Fruit fly (Drosophila melanogaster) whole organism, embryonic: Measurements from ENCODE around the gene CG4991.

Experiments
- ATbp ChIP-seq: fragments of 200-800 bp; sonication (Bioruptor generic); optimal IDR thresholded peaks from 2 replicates; lab custom pipeline; 2017; ENCODE audit warnings: missing biosample characterization, mild to moderate bottlenecking, missing genetic modification characterization, missing genetic modification reagents
- Abd-B ChIP-seq: fragments of 200-800 bp; sonication (Bioruptor generic); optimal IDR thresholded peaks from 2 replicates; lab custom pipeline; 2018; ENCODE audit warnings: missing biosample characterization, mild to moderate bottlenecking, missing genetic modification characterization, moderate library complexity
- B-H2 ChIP-seq: fragments of 200-800 bp; sonication (Bioruptor generic); optimal IDR thresholded peaks from 2 replicates; lab custom pipeline; 2018; ENCODE audit warnings: missing biosample characterization, mild to moderate bottlenecking, missing genetic modification characterization
- CG10431 ChIP-seq: fragments of 200-800 bp; sonication (Bioruptor generic); optimal IDR thresholded peaks from 3 replicates; lab custom pipeline; 2018; ENCODE audit warnings: missing biosample characterization, mild to moderate bottlenecking, missing genetic modification characterization
- CG11504 ChIP-seq: fragments of 200-800 bp; sonication (Bioruptor generic); optimal IDR thresholded peaks from 3 replicates; lab custom pipeline; 2019; ENCODE audit warnings: missing biosample characterization, mild to moderate bottlenecking, missing genetic modification characterization, moderate library complexity
- CG12236 ChIP-seq: fragments of 200-800 bp; sonication (Bioruptor generic); optimal IDR thresholded peaks from 2 replicates; lab custom pipeline; 2016; ENCODE audit warnings: missing biosample characterization, missing genetic modification characterization
- CG12744 ChIP-seq: fragments of 200-800 bp; sonication (Bioruptor generic); optimal IDR thresholded peaks from 2 replicates; lab custom pipeline; 2016; ENCODE audit warnings: missing biosample characterization, missing genetic modification characterization
- CG13894 ChIP-seq: fragments of 200-800 bp; sonication (Bioruptor generic); optimal IDR thresholded peaks from 3 replicates; lab custom pipeline; 2018; ENCODE audit warnings: missing biosample characterization, mild to moderate bottlenecking, missing genetic modification characterization, moderate library complexity
- CG16815 ChIP-seq: fragments of 200-800 bp; sonication (Bioruptor generic); optimal IDR thresholded peaks from 3 replicates; lab custom pipeline; 2017; ENCODE audit warnings: missing biosample characterization, mild to moderate bottlenecking, missing genetic modification characterization
- CG17359 ChIP-seq: fragments of 200-800 bp; sonication (Bioruptor generic); optimal IDR thresholded peaks from 3 replicates; lab custom pipeline; 2018; ENCODE audit warnings: missing biosample characterization, mild to moderate bottlenecking, missing genetic modification characterization, moderate library complexity
- CG2116 ChIP-seq: fragments of 200-800 bp; sonication (Bioruptor generic); optimal IDR thresholded peaks from 3 replicates; lab custom pipeline; 2018; ENCODE audit warnings: missing biosample characterization, mild to moderate bottlenecking, missing genetic modification characterization
- CG33557 ChIP-seq: fragments of 200-800 bp; sonication (Bioruptor generic); optimal IDR thresholded peaks from 2 replicates; lab custom pipeline; 2019; ENCODE audit warnings: missing biosample characterization, mild to moderate bottlenecking, missing genetic modification characterization, moderate library complexity
- CG43689 ChIP-seq: fragments of 200-800 bp; sonication (Bioruptor generic); IDR thresholded peaks from 2 replicates; pipeline ENCODE4 v1.3.6; 2022; ENCODE audit warnings: missing biosample characterization, missing genetic modification characterization
- CG8089 ChIP-seq: fragments of 200-800 bp; sonication (Bioruptor generic); optimal IDR thresholded peaks from 3 replicates; lab custom pipeline; 2016; ENCODE audit warnings: missing biosample characterization, missing genetic modification characterization
- CG8281 ChIP-seq: fragments of 200-800 bp; sonication (Bioruptor generic); optimal IDR thresholded peaks from 2 replicates; lab custom pipeline; 2018; ENCODE audit warnings: missing biosample characterization, mild to moderate bottlenecking, missing genetic modification characterization, moderate library complexity
- E2f2 ChIP-seq: fragments of 200-800 bp; sonication (Bioruptor generic); IDR thresholded peaks from 2 replicates; pipeline ENCODE4 v1.3.6; 2022; ENCODE audit warnings: missing biosample characterization, missing genetic modification characterization
- Eip74EF ChIP-seq, 2 experiments: fragments of 200-800 bp in 1 of 2; fragments of >200 bp in 1 of 2; sonication (Bioruptor generic) in 1 of 2; optimal IDR thresholded peaks; 2 replicates each; lab custom pipeline; 2017 to 2019; ENCODE audit warnings: missing biosample characterization in 2 of 2, missing genetic modification characterization in 2 of 2, mild to moderate bottlenecking in 1 of 2, moderate library complexity in 1 of 2
- H2.0 ChIP-seq: fragments of 200-800 bp; sonication (Bioruptor generic); IDR thresholded peaks from 2 replicates; pipeline ENCODE4 v1.3.6; 2022; ENCODE audit warnings: missing biosample characterization, missing genetic modification characterization
- Hmx ChIP-seq: fragments of 200-800 bp; sonication (Bioruptor generic); optimal IDR thresholded peaks from 2 replicates; lab custom pipeline; 2016; ENCODE audit warnings: missing biosample characterization, missing genetic modification characterization
- Hsf ChIP-seq: fragments of 200-800 bp; sonication (Bioruptor generic); optimal IDR thresholded peaks from 3 replicates; lab custom pipeline; 2016; ENCODE audit warnings: missing biosample characterization, missing genetic modification characterization
- MBD-R2 ChIP-seq: fragments of 200-800 bp; sonication (Bioruptor generic); IDR thresholded peaks from 2 replicates; pipeline ENCODE4 v1.3.6; 2022; ENCODE audit warnings: missing biosample characterization, missing genetic modification characterization
- Mes4 ChIP-seq: fragments of 200-800 bp; sonication (Bioruptor generic); optimal IDR thresholded peaks from 2 replicates; lab custom pipeline; 2016; ENCODE audit warnings: missing biosample characterization, missing genetic modification characterization
- NC2β ChIP-seq: fragments of 200-800 bp; sonication (Bioruptor generic); optimal IDR thresholded peaks from 2 replicates; lab custom pipeline; 2016; ENCODE audit warnings: missing biosample characterization, missing genetic modification characterization
- Rfx ChIP-seq: fragments of 200-800 bp; sonication (Bioruptor generic); IDR thresholded peaks from 2 replicates; pipeline ENCODE4 v1.3.6; 2022; ENCODE audit warnings: missing biosample characterization, missing genetic modification characterization
- Usf ChIP-seq: fragments of 200-800 bp; sonication (Bioruptor generic); optimal IDR thresholded peaks from 2 replicates; lab custom pipeline; 2017; ENCODE audit warnings: missing genotype, missing biosample characterization, missing genetic modification characterization
- abd-A ChIP-seq: fragments of 200-800 bp; sonication (Bioruptor generic); optimal IDR thresholded peaks from 3 replicates; lab custom pipeline; 2019; ENCODE audit warnings: missing biosample characterization, mild to moderate bottlenecking, missing genetic modification characterization, moderate library complexity
- ash1 ChIP-seq: fragments of 200-800 bp; sonication (Bioruptor generic); optimal IDR thresholded peaks from 2 replicates; lab custom pipeline; 2018; ENCODE audit warnings: missing biosample characterization, mild to moderate bottlenecking, missing genetic modification characterization
- az2 ChIP-seq: fragments of 200-800 bp; sonication (Bioruptor generic); optimal IDR thresholded peaks from 3 replicates; lab custom pipeline; 2016; ENCODE audit warnings: missing biosample characterization, missing genetic modification characterization
- crc ChIP-seq: fragments of 200-800 bp; sonication (Bioruptor generic); optimal IDR thresholded peaks from 2 replicates; lab custom pipeline; 2016; ENCODE audit warnings: missing biosample characterization, missing genetic modification characterization
- da ChIP-seq: fragments of 200-800 bp; sonication (Bioruptor generic); optimal IDR thresholded peaks from 2 replicates; lab custom pipeline; 2016; ENCODE audit warnings: missing biosample characterization, missing genetic modification characterization
- dm ChIP-seq: fragments of 200-800 bp; sonication (Bioruptor generic); optimal IDR thresholded peaks from 3 replicates; lab custom pipeline; 2016; ENCODE audit warnings: missing biosample characterization, missing genetic modification characterization
- emc ChIP-seq: fragments of 200-800 bp; sonication (Bioruptor generic); optimal IDR thresholded peaks from 2 replicates; lab custom pipeline; 2016; ENCODE audit warnings: missing biosample characterization, missing genetic modification characterization
- gem ChIP-seq: fragments of 200-800 bp; sonication (Bioruptor generic); optimal IDR thresholded peaks from 2 replicates; lab custom pipeline; 2019; ENCODE audit warnings: missing biosample characterization, mild to moderate bottlenecking, missing genetic modification characterization, moderate library complexity
- grn ChIP-seq: fragments of 200-800 bp; sonication (Bioruptor generic); optimal IDR thresholded peaks from 3 replicates; lab custom pipeline; 2017; ENCODE audit warnings: missing biosample characterization, missing genetic modification characterization
- gsb ChIP-seq: fragments of 200-800 bp; sonication (Bioruptor generic); IDR thresholded peaks from 2 replicates; pipeline ENCODE4 v1.3.6; 2022; ENCODE audit warnings: missing biosample characterization, missing genetic modification characterization
- ham ChIP-seq: fragments of 200-800 bp; sonication (Bioruptor generic); IDR thresholded peaks from 2 replicates; pipeline ENCODE4 v1.3.6; 2022; ENCODE audit warnings: missing biosample characterization, missing genetic modification characterization
- ken ChIP-seq: fragments of 200-800 bp; sonication (Bioruptor generic); IDR thresholded peaks from 3 replicates; pipeline ENCODE4 v1.3.6; 2022; ENCODE audit warnings: missing biosample characterization, missing genetic modification characterization
- lmd ChIP-seq: fragments of 200-800 bp; sonication (Bioruptor generic); IDR thresholded peaks from 2 replicates; pipeline ENCODE4 v1.3.6; 2022; ENCODE audit warnings: missing biosample characterization, missing genetic modification characterization
- nmo ChIP-seq: fragments of 200-800 bp; sonication (Bioruptor generic); optimal IDR thresholded peaks from 2 replicates; lab custom pipeline; 2018; ENCODE audit warnings: missing biosample characterization, mild to moderate bottlenecking, missing genetic modification characterization, moderate library complexity
- oc ChIP-seq: fragments of 200-800 bp; sonication (Bioruptor generic); optimal IDR thresholded peaks from 2 replicates; lab custom pipeline; 2018; ENCODE audit warnings: missing biosample characterization, mild to moderate bottlenecking, missing genetic modification characterization, moderate library complexity
- pb ChIP-seq: fragments of 200-800 bp; sonication (Bioruptor generic); optimal IDR thresholded peaks from 3 replicates; lab custom pipeline; 2016; ENCODE audit warnings: missing biosample characterization, missing genetic modification characterization
- repo ChIP-seq: fragments of 200-800 bp; sonication (Bioruptor generic); optimal IDR thresholded peaks from 2 replicates; lab custom pipeline; 2016; ENCODE audit warnings: missing biosample characterization, missing genetic modification characterization
- run ChIP-seq: fragments of 200-800 bp; sonication (Bioruptor generic); optimal IDR thresholded peaks from 3 replicates; lab custom pipeline; 2018; ENCODE audit warnings: missing biosample characterization, mild to moderate bottlenecking, missing genetic modification characterization
- scrt ChIP-seq: fragments of 200-800 bp; sonication (Bioruptor generic); optimal IDR thresholded peaks from 2 replicates; lab custom pipeline; 2018; ENCODE audit warnings: missing biosample characterization, mild to moderate bottlenecking, missing genetic modification characterization, moderate library complexity
- sens ChIP-seq: fragments of 200-800 bp; sonication (Bioruptor generic); peaks from one replicate; lab custom pipeline; 2016; ENCODE audit warnings: missing biosample characterization, missing genetic modification characterization
- slou ChIP-seq: fragments of 200-800 bp; sonication (Bioruptor generic); optimal IDR thresholded peaks from 3 replicates; lab custom pipeline; 2016; ENCODE audit warnings: missing biosample characterization, missing genetic modification characterization
- sna ChIP-seq: fragments of 200-800 bp; sonication (Bioruptor generic); IDR thresholded peaks from 2 replicates; pipeline ENCODE4 v1.3.6; 2022; ENCODE audit warnings: missing biosample characterization, missing genetic modification characterization; ENCODE audit not compliant: partially characterized antibody
- tap ChIP-seq: fragments of 200-800 bp; optimal IDR thresholded peaks from 3 replicates; lab custom pipeline; 2019; ENCODE audit warnings: missing biosample characterization, mild to moderate bottlenecking, missing genetic modification characterization, moderate library complexity
- unpg ChIP-seq: fragments of 200-800 bp; sonication (Bioruptor generic); optimal IDR thresholded peaks from 3 replicates; lab custom pipeline; 2018; ENCODE audit warnings: missing biosample characterization, mild to moderate bottlenecking, missing genetic modification characterization, moderate library complexity
- vvl ChIP-seq: fragments of 200-800 bp; sonication (Bioruptor generic); IDR thresholded peaks from 2 replicates; pipeline ENCODE4 v1.3.6; 2022; ENCODE audit warnings: missing biosample characterization, missing genetic modification characterization

The CG4991 gene

dm6 chrX:17129733-17130466 is 38.2 kb downstream of the CG4991 start (continued):
- TF ChIP-seq Eip74EF (GFP tag; optimal IDR thresholded peaks at IDR 0.05; lab: Kevin White, UChicago) (peak in 1 of 2 experiments; percentile 84), B-H2 (GFP tag; lab: Kevin White, UChicago) (peak; percentile 13), CG8089 (GFP tag; lab: Kevin White, UChicago) (no peak), da (GFP tag; lab: Kevin White, UChicago) (no peak), CG33557 (peak; percentile 29), abd-A (tag; lab: Kevin White, UChicago) (peak; percentile 58), ham (GFP tag; lab: Robert Waterston, UW) (no peak), pb (GFP tag; lab: Kevin White, UChicago) (no peak), CG16815 (GFP tag; lab: Kevin White, UChicago) (peak; percentile 9), Hsf (GFP tag; lab: Kevin White, UChicago) (peak; percentile 21), crc (GFP tag; lab: Kevin White, UChicago) (no peak), repo (GFP tag; lab: Kevin White, UChicago) (no peak), ken (peak; percentile 69; the same call in 1 of the 3 replicates), vvl (GFP tag; lab: Robert Waterston, UW) (peak; percentile 90), run (peak; percentile 53), CG10431 (peak; percentile 14), slou (GFP tag; lab: Kevin White, UChicago) (peak; percentile 70), sens (GFP tag; lab: Kevin White, UChicago) (peak; percentile 73), Mes4 (GFP tag; lab: Kevin White, UChicago) (no peak), CG12744 (GFP tag; lab: Kevin White, UChicago) (no peak), oc (tag; lab: Kevin White, UChicago) (no peak), emc (GFP tag; lab: Kevin White, UChicago) (no peak), scrt (GFP tag; lab: Kevin White, UChicago) (peak; percentile 74), ATbp (GFP tag; lab: Kevin White, UChicago) (peak; percentile 84), nmo (GFP tag; lab: Kevin White, UChicago) (peak; percentile 86), tap (peak; percentile 76), unpg (GFP tag; lab: Kevin White, UChicago) (peak; percentile 87), MBD-R2 (GFP tag; lab: Robert Waterston, UW) (peak; percentile 42; the same call in 1 of the 2 replicates), CG11504 (tag; lab: Kevin White, UChicago) (peak; percentile 88), Hmx (GFP tag; lab: Kevin White, UChicago) (no peak), az2 (GFP tag; lab: Kevin White, UChicago) (peak; percentile 61), ash1 (GFP tag; lab: Kevin White, UChicago) (no peak), lmd (peak; percentile 74), CG43689 (GFP tag; lab: Robert Waterston, UW) (peak; percentile 25; the same call in 1 of the 2 replicates), H2.0 (GFP tag; lab: Robert Waterston, UW) (peak; percentile 73), Rfx (GFP tag; lab: Robert Waterston, UW) (peak; percentile 83), dm (GFP tag; lab: Kevin White, UChicago) (no peak), CG17359 (tag; lab: Kevin White, UChicago) (peak; percentile 92), Abd-B (no peak), Usf (peak; percentile 41), E2f2 (GFP tag; lab: Robert Waterston, UW) (peak; percentile 63; the same call in 1 of the 2 replicates), gem (peak; percentile 93), sna (GFP tag; lab: Robert Waterston, UW) (no peak), grn (peak; percentile 38), CG13894 (tag; lab: Kevin White, UChicago) (peak; percentile 46), CG8281 (peak; percentile 61), NC2β (GFP tag; lab: Kevin White, UChicago) (no peak), gsb (GFP tag; lab: Robert Waterston, UW) (peak; percentile 67; the same call in 1 of the 2 replicates), CG12236 (GFP tag; lab: Kevin White, UChicago) (no peak), CG2116 (GFP tag; lab: Kevin White, UChicago) (peak; percentile 23)
